Worm (Caenorhabditis elegans): Measurements from ENCODE around the gene F35C8.8.

DNA sequence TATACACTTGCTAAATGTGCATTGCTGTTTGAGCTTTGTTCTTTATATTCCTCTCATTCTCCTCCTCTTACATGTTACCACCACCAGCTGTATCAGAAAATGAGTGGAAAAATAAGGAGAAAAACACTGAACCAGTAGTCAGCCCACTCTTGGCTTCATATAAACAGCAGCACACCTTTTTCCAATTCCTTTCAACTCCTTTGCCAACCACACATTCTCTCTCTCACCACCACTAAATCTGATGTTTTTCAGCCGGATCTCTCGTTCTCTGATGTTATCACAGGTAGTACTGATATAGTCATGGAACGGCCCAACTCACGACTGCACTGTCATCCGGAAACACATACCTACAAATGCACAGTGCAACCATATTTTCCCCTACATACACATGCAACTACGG, 14.1 kb upstream of the F35C8.8 start, which contains the start of gene kcnl-3:
- TF ChIP-seq blmp-1 (tag; optimal IDR thresholded peaks at IDR 0.05; ENCODE audit: insufficient read depth) (no peak), ztf-11 (tag; optimal IDR thresholded peaks at IDR 0.05) (no peak), R02D3.7 (tag; optimal IDR thresholded peaks at IDR 0.05) (no peak), mdl-1 (tag; optimal IDR thresholded peaks at IDR 0.05) (no peak), unc-62 (GFP tag; optimal IDR thresholded peaks at IDR 0.05) (no peak), nhr-77 (tag; optimal IDR thresholded peaks at IDR 0.05) (no peak), nhr-129 (tag; optimal IDR thresholded peaks at IDR 0.05) (no peak), nhr-11 (tag; optimal IDR thresholded peaks at IDR 0.05) (no peak), nhr-237 (tag; optimal IDR thresholded peaks at IDR 0.05) (no peak), ZK546.5 (tag; optimal IDR thresholded peaks at IDR 0.05) (no peak), ceh-82 (tag; optimal IDR thresholded peaks at IDR 0.05) (no peak), elt-3 (tag; optimal IDR thresholded peaks at IDR 0.05) (no peak)
